Worm (Caenorhabditis elegans) whole organism, mixed stage, embryonic: ENCODE measurements around the gene F10C1.8.

Source experiments
- M03D4.4 ChIP-seq: sonication (generic microtip); optimal IDR thresholded peaks from 2 replicates; lab custom pipeline; 2017; ENCODE audit warnings: mild to moderate bottlenecking, missing genetic modification characterization, missing compliant biosample characterization
- bed-3 ChIP-seq: fragments of 200-800 bp; sonication (Bioruptor generic); optimal IDR thresholded peaks from 3 replicates; lab custom pipeline; 2018; ENCODE audit warnings: mild to moderate bottlenecking, missing genetic modification characterization, moderate library complexity, missing compliant biosample characterization
- blmp-1 ChIP-seq: fragments of 150-350 bp; optimal IDR thresholded peaks from 2 replicates; lab custom pipeline; 2014; ENCODE audit warnings: missing biosample characterization, missing genetic modification characterization
- ceh-39 ChIP-seq: fragments of 150-350 bp; optimal IDR thresholded peaks from 2 replicates; lab custom pipeline; 2014; ENCODE audit warnings: missing biosample characterization, missing genetic modification characterization
- ceh-43 ChIP-seq: fragments of 200-800 bp; sonication (Bioruptor generic); optimal IDR thresholded peaks from 2 replicates; lab custom pipeline; 2018; ENCODE audit warnings: mild to moderate bottlenecking, missing genetic modification characterization, moderate library complexity, missing compliant biosample characterization
- ceh-83 ChIP-seq: fragments of 200-800 bp; sonication (Bioruptor generic); optimal IDR thresholded peaks from 2 replicates; lab custom pipeline; 2018; ENCODE audit warnings: mild to moderate bottlenecking, missing genetic modification characterization, missing compliant biosample characterization
- ces-1 ChIP-seq: fragments of 150-350 bp; optimal IDR thresholded peaks from 2 replicates; lab custom pipeline; 2014; ENCODE audit warnings: missing biosample characterization, missing genetic modification reagents, missing genetic modification characterization
- drap-1 ChIP-seq: fragments of 200-800 bp; sonication (Bioruptor generic); optimal IDR thresholded peaks from 3 replicates; lab custom pipeline; 2018; ENCODE audit warnings: mild to moderate bottlenecking, missing genetic modification characterization, missing compliant biosample characterization
- elt-1 ChIP-seq: sonication (generic microtip); optimal IDR thresholded peaks from 2 replicates; lab custom pipeline; 2017; ENCODE audit warnings: missing genetic modification characterization, mild to moderate bottlenecking, missing compliant biosample characterization, antibody characterized with exemption, moderate library complexity, borderline replicate concordance; ENCODE audit not compliant: insufficient read depth
- elt-3 ChIP-seq: fragments of 150-350 bp; optimal IDR thresholded peaks from 2 replicates; lab custom pipeline; 2014; ENCODE audit warnings: missing biosample characterization, missing genetic modification characterization
- flh-1 ChIP-seq: fragments of 200-800 bp; sonication (Bioruptor generic); optimal IDR thresholded peaks from 2 replicates; lab custom pipeline; 2018; ENCODE audit warnings: mild to moderate bottlenecking, missing genetic modification characterization, moderate library complexity, missing compliant biosample characterization
- hlh-1 ChIP-seq: fragments of 150-350 bp; optimal IDR thresholded peaks from 2 replicates; lab custom pipeline; 2014; ENCODE audit warnings: missing biosample characterization, missing genetic modification reagents, missing genetic modification characterization
- lin-13 ChIP-seq: fragments of 150-350 bp; optimal IDR thresholded peaks from 2 replicates; lab custom pipeline; 2014; ENCODE audit warnings: missing biosample characterization, missing genetic modification characterization
- lin-32 ChIP-seq: fragments of 200-800 bp; sonication (Bioruptor generic); optimal IDR thresholded peaks from 2 replicates; lab custom pipeline; 2018; ENCODE audit warnings: mild to moderate bottlenecking, missing genetic modification characterization, missing compliant biosample characterization
- mab-5 ChIP-seq: fragments of 150-350 bp; optimal IDR thresholded peaks from 2 replicates; lab custom pipeline; 2014; ENCODE audit warnings: missing biosample characterization, missing genetic modification characterization
- mep-1 ChIP-seq: fragments of 150-350 bp; optimal IDR thresholded peaks from 2 replicates; lab custom pipeline; 2017; ENCODE audit warnings: missing biosample characterization, missing genetic modification reagents, missing genetic modification characterization, inconsistent platforms
- mls-2 ChIP-seq: sonication (generic microtip); optimal IDR thresholded peaks from 2 replicates; lab custom pipeline; 2016; ENCODE audit warnings: mild to moderate bottlenecking, missing genetic modification characterization, moderate library complexity, missing compliant biosample characterization
- nhr-12 ChIP-seq: fragments of 150-350 bp; optimal IDR thresholded peaks from 2 replicates; lab custom pipeline; 2014; ENCODE audit warnings: missing biosample characterization, missing genetic modification characterization
- nhr-237 ChIP-seq: fragments of 150-350 bp; optimal IDR thresholded peaks from 2 replicates; lab custom pipeline; 2014; ENCODE audit warnings: missing biosample characterization, missing genetic modification characterization
- nhr-28 ChIP-seq: fragments of 150-350 bp; optimal IDR thresholded peaks from 2 replicates; lab custom pipeline; 2014; ENCODE audit warnings: missing biosample characterization, missing genetic modification characterization
- nhr-76 ChIP-seq: sonication (generic microtip); optimal IDR thresholded peaks from 2 replicates; lab custom pipeline; 2017; ENCODE audit warnings: missing biosample characterization, missing genetic modification characterization
- sem-2 ChIP-seq: fragments of 200-800 bp; sonication (Bioruptor generic); optimal IDR thresholded peaks from 2 replicates; lab custom pipeline; 2018; ENCODE audit warnings: mild to moderate bottlenecking, missing genetic modification characterization, missing compliant biosample characterization
- snpc-4 ChIP-seq: fragments of 150-350 bp; optimal IDR thresholded peaks from 2 replicates; lab custom pipeline; 2014; ENCODE audit warnings: missing biosample characterization, missing genetic modification characterization
- tbx-8 ChIP-seq: fragments of 200-800 bp; sonication (Bioruptor generic); optimal IDR thresholded peaks from 2 replicates; lab custom pipeline; 2018; ENCODE audit warnings: mild to moderate bottlenecking, missing genetic modification characterization, moderate library complexity, missing compliant biosample characterization
- unc-120 ChIP-seq: sonication (generic microtip); optimal IDR thresholded peaks from 2 replicates; lab custom pipeline; 2017; ENCODE audit warnings: missing genetic modification characterization, missing compliant biosample characterization; ENCODE audit not compliant: poor library complexity, severe bottlenecking
- unc-39 ChIP-seq: fragments of 150-350 bp; optimal IDR thresholded peaks from 2 replicates; lab custom pipeline; 2014; ENCODE audit warnings: missing biosample characterization, missing genetic modification characterization
- unc-62 ChIP-seq: fragments of 150-350 bp; optimal IDR thresholded peaks from 2 replicates; lab custom pipeline; 2014; ENCODE audit warnings: missing biosample characterization, missing genetic modification reagents, missing genetic modification characterization
- zip-8 ChIP-seq: fragments of 150-350 bp; optimal IDR thresholded peaks from 2 replicates; lab custom pipeline; 2014; ENCODE audit warnings: missing biosample characterization, missing genetic modification characterization
- ztf-11 ChIP-seq: fragments of 150-350 bp; optimal IDR thresholded peaks from 2 replicates; lab custom pipeline; 2014; ENCODE audit warnings: missing biosample characterization, missing genetic modification characterization

The F10C1.8 gene

DNA sequence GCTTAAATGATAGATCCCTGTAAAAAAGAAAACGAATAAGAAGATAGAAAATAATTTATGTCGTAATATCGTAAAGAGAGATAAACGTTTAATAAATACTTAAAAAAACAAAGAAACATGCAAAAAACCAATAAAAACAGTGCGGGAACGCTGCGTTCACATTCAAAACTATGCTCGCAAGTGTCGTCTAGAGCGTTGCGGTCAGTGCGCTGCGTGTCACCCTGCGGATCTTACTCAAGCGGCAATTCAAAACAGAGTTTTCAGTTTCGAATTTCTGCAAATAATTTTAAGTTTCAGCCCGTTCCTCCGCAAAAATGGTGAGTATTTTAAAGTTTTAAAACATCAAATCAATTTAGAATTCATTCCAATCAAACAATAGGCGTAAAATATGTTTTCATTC lies 39.5 kb upstream of the F10C1.8 start, which contains the start of the genes tiar-1 and lelo-4 (continued):
- TF ChIP-seq M03D4.4 (tag; lab: Kevin White, UChicago) (peak; percentile 7), sem-2 (no peak), nhr-237 (tag; lab: Kevin White, UChicago) (peak; percentile 49), elt-3 (tag; lab: Kevin White, UChicago) (no peak), hlh-1 (tag; lab: Kevin White, UChicago) (peak; percentile 46), flh-1 (no peak)
- TF ChIP-seq, all 35 proteins: peak for 10

DNA sequence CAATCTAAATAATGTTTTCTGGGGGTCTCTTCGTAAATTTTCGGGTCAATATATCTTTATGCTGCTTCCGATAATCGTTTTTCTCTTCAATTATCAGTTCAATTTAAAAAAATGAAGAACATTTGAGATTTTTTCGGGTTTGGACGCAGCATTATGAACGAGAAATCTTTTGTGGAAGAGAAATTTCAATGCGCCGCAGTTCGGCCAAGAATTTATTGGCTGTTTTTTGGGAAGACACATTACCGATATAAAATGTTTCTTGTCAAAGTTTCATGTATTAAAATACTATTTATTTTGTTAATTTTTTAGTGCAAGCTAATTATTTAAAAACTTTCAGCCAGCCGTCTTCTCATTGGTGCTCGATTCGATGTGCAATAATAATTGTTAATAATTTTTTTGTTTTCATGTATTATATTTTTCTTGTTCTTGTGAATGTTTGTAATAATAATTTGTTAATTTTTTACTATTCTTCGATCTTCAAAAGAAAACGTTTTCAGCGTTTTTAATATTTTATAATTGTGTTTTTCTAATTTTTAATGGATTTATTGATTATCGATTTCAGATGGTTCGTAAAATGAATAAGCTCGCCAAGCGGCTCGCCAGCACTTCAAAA lies 38.4 kb upstream of the F10C1.8 start, which contains the start of the genes C18A3.10 and C18A3.3:
Gene C18A3.10, minus strand, starts transcription at position 101 of the 613 bp plus-strand sequence.
Gene C18A3.3, plus strand, starts transcription at position 563 of the 613 bp plus-strand sequence.
- TF ChIP-seq zip-8 (tag; lab: Kevin White, UChicago) (no peak), tbx-8 (GFP tag; lab: Kevin White, UChicago) (no peak), ceh-39 (no peak), nhr-12 (tag; lab: Kevin White, UChicago) (no peak), elt-3 (tag; lab: Kevin White, UChicago) (no peak), mls-2 (tag; lab: Kevin White, UChicago) (no peak), mab-5 (tag; lab: Kevin White, UChicago) (no peak), blmp-1 (no peak), elt-1 (tag; lab: Kevin White, UChicago) (no peak), unc-39 (no peak), lin-13 (tag; lab: Kevin White, UChicago) (no peak)

DNA sequence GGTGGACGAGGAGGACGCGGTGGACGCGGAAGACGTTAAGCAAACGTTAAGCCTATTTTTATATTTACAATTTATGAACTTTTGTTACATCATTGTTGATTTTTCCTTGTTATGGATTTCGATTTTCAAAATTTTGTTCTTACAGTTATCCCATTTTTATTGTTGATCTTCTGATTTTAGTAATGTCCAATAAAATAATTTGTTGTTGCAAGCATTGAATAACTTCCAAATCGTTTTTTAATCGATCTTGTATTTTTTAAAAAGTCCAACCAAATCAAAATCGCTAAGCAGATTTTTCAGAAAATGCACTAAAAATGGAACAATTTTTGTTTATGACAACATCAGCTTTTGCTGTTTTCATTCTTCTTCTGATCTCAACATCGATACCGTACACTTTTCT lies 36.4 kb upstream of the F10C1.8 start, which contains the start of gene zipt-3:
Gene zipt-3, plus strand, starts transcription at position 301 of the 400 bp plus-strand sequence.
- TF ChIP-seq bed-3 (GFP tag; lab: Kevin White, UChicago), result no peak
- no peak for TF ChIP-seq mab-5 (tag; lab: Kevin White, UChicago)
- TF ChIP-seq ceh-39, result no peak
- TF ChIP-seq nhr-28 (tag; lab: Kevin White, UChicago), result no peak
- no peak for TF ChIP-seq ceh-83 (GFP tag; lab: Kevin White, UChicago)
- no peak for TF ChIP-seq hlh-1 (tag; lab: Kevin White, UChicago)
- TF ChIP-seq lin-13 (tag; lab: Kevin White, UChicago), result no peak
- no peak for TF ChIP-seq tbx-8 (GFP tag; lab: Kevin White, UChicago)
- TF ChIP-seq snpc-4, result no peak
- TF ChIP-seq nhr-76 (tag; lab: Kevin White, UChicago), result no peak
- no peak for TF ChIP-seq mep-1 (tag; lab: Kevin White, UChicago)
- no peak for TF ChIP-seq ztf-11 (tag; lab: Kevin White, UChicago)
- TF ChIP-seq sem-2, result no peak
- TF ChIP-seq unc-62, result no peak

DNA sequence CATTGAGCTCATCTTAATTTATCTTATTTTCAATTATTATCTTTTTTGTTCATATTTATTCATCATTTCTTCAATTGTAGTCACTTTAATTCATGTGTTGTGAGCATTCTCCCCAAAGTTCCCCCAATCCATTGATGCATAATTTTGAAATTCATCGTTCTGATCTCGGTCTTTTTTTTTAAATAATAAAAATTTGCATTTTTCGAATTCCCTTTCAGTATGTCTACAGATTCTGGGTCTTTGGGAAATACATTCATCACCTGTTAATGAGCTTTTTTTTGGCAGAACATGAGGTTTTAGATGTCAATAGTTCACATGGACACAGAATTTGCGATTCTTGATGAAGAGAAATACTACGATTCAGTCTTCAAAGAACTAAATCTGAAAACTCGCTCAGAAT lies 34.4 kb upstream of the F10C1.8 start, which contains the start of gene damt-1:
Gene damt-1, plus strand, starts transcription at position 301 of the 400 bp plus-strand sequence.
- TF ChIP-seq nhr-12 (tag; lab: Kevin White, UChicago), result no peak
- no peak for TF ChIP-seq mep-1 (tag; lab: Kevin White, UChicago)
- TF ChIP-seq lin-32 (GFP tag; lab: Kevin White, UChicago), result no peak
- TF ChIP-seq unc-39, result no peak
- no peak for TF ChIP-seq drap-1 (GFP tag; lab: Kevin White, UChicago)
- TF ChIP-seq lin-13 (tag; lab: Kevin White, UChicago), result no peak
- no peak for TF ChIP-seq ceh-39
- no peak for TF ChIP-seq blmp-1
- TF ChIP-seq elt-3 (tag; lab: Kevin White, UChicago), result no peak
- no peak for TF ChIP-seq ceh-43 (GFP tag; lab: Kevin White, UChicago)
- no peak for TF ChIP-seq tbx-8 (GFP tag; lab: Kevin White, UChicago)

- TF ChIP-seq nhr-28 (tag; lab: Kevin White, UChicago) (no peak), mep-1 (tag; lab: Kevin White, UChicago) (peak; percentile 25), nhr-237 (tag; lab: Kevin White, UChicago) (no peak), mab-5 (tag; lab: Kevin White, UChicago) (no peak), lin-32 (GFP tag; lab: Kevin White, UChicago) (no peak), sem-2 (no peak), ces-1 (GFP tag; lab: Kevin White, UChicago) (peak; percentile 63), unc-120 (tag; lab: Kevin White, UChicago) (no peak), ztf-11 (tag; lab: Kevin White, UChicago) (no peak)
These were observed 29.2 kb upstream of the F10C1.8 start for ce11 chrII:5725094-5725493.
